Worm (Caenorhabditis elegans) whole organism, L2 larva: ENCODE data around the gene F56A8.3.

Experiments used
- C34F6.9 ChIP-seq: fragments of 150-350 bp; optimal IDR thresholded peaks from 2 replicates; lab custom pipeline; 2014; ENCODE audit warnings: missing biosample characterization, missing genetic modification characterization
- F13H6.1 ChIP-seq: sonication (generic microtip); optimal IDR thresholded peaks from 2 replicates; lab custom pipeline; 2016; ENCODE audit warnings: missing genetic modification characterization, missing compliant biosample characterization
- R02D3.7 ChIP-seq: fragments of 150-350 bp; optimal IDR thresholded peaks from 2 replicates; lab custom pipeline; 2014; ENCODE audit warnings: missing biosample characterization, missing genetic modification characterization
- Y55F3AM.14 ChIP-seq: fragments of 200-800 bp; sonication (Bioruptor generic); optimal IDR thresholded peaks from 2 replicates; lab custom pipeline; 2018; ENCODE audit warnings: mild to moderate bottlenecking, missing genetic modification characterization, missing compliant biosample characterization
- crh-2 ChIP-seq: sonication (generic microtip); optimal IDR thresholded peaks from 2 replicates; lab custom pipeline; 2017; ENCODE audit warnings: missing biosample characterization, missing genetic modification characterization
- elt-3 ChIP-seq: sonication (generic microtip); optimal IDR thresholded peaks from 2 replicates; lab custom pipeline; 2017; ENCODE audit warnings: missing biosample characterization, missing genetic modification characterization
- fos-1 ChIP-seq: fragments of 150-350 bp; optimal IDR thresholded peaks from 2 replicates; lab custom pipeline; 2014; ENCODE audit warnings: missing biosample characterization, missing genetic modification characterization
- gmeb-1 ChIP-seq: fragments of 150-350 bp; optimal IDR thresholded peaks from 2 replicates; lab custom pipeline; 2014; ENCODE audit warnings: missing biosample characterization, missing genetic modification characterization
- lin-11 ChIP-seq: fragments of 150-350 bp; sonication (generic microtip); optimal IDR thresholded peaks from 2 replicates; lab custom pipeline; 2014; ENCODE audit warnings: missing biosample characterization, missing genetic modification characterization, inconsistent platforms, mixed read lengths
- lin-13 ChIP-seq: fragments of 150-350 bp; optimal IDR thresholded peaks from 2 replicates; lab custom pipeline; 2014; ENCODE audit warnings: missing biosample characterization, missing genetic modification reagents, missing genetic modification characterization
- lsy-2 ChIP-seq, 2 experiments: fragments of 150-350 bp in 1 of 2; sonication (generic microtip) in 1 of 2; optimal IDR thresholded peaks; 2 replicates each; lab custom pipeline; 2014 to 2017; ENCODE audit warnings: missing biosample characterization in 2 of 2, missing genetic modification characterization in 2 of 2
- mbf-1 ChIP-seq: sonication (generic microtip); optimal IDR thresholded peaks from 2 replicates; lab custom pipeline; 2017; ENCODE audit warnings: missing biosample characterization, missing genetic modification characterization
- mdl-1 ChIP-seq, 2 experiments: fragments of 150-350 bp in 1 of 2; sonication (generic microtip) in 1 of 2; optimal IDR thresholded peaks; 2 replicates each; lab custom pipeline; 2017; ENCODE audit warnings: missing biosample characterization in 2 of 2, missing genetic modification characterization in 2 of 2
- nhr-12 ChIP-seq: fragments of 150-350 bp; optimal IDR thresholded peaks from 2 replicates; lab custom pipeline; 2014; ENCODE audit warnings: missing biosample characterization, missing genetic modification characterization
- nhr-21 ChIP-seq: fragments of 150-350 bp; optimal IDR thresholded peaks from 2 replicates; lab custom pipeline; 2014; ENCODE audit warnings: missing biosample characterization, missing genetic modification characterization
- nhr-23 ChIP-seq: fragments of 150-350 bp; optimal IDR thresholded peaks from 2 replicates; lab custom pipeline; 2014; ENCODE audit warnings: missing biosample characterization, missing genetic modification reagents, missing genetic modification characterization
- nhr-25 ChIP-seq: fragments of 150-350 bp; sonication (generic microtip); optimal IDR thresholded peaks from 3 replicates; lab custom pipeline; 2014; ENCODE audit warnings: missing biosample characterization, missing genetic modification characterization
- sma-3 ChIP-seq: sonication (generic microtip); optimal IDR thresholded peaks from 2 replicates; lab custom pipeline; 2016; ENCODE audit warnings: missing genetic modification reagents, missing genetic modification characterization, missing compliant biosample characterization
- unc-39 ChIP-seq: fragments of 150-350 bp; optimal IDR thresholded peaks from 2 replicates; lab custom pipeline; 2014; ENCODE audit warnings: missing biosample characterization, missing genetic modification characterization
- unc-55 ChIP-seq: fragments of 150-350 bp; sonication (generic microtip); optimal IDR thresholded peaks from 3 replicates; lab custom pipeline; 2014; ENCODE audit warnings: missing biosample characterization, missing genetic modification reagents, missing genetic modification characterization
- unc-62 ChIP-seq: fragments of 150-350 bp; optimal IDR thresholded peaks from 2 replicates; lab custom pipeline; 2014; ENCODE audit warnings: missing biosample characterization, missing genetic modification reagents, missing genetic modification characterization
- zag-1 ChIP-seq: fragments of 150-350 bp; optimal IDR thresholded peaks from 2 replicates; lab custom pipeline; 2014; ENCODE audit warnings: missing biosample characterization, missing genetic modification characterization
- ztf-1 ChIP-seq: fragments of 200-800 bp; sonication (Bioruptor generic); conservative IDR thresholded peaks from 2 replicates; pipeline ENCODE4 v1.3.6; 2022; ENCODE audit warnings: missing genetic modification characterization, missing compliant biosample characterization
- ztf-11 ChIP-seq: sonication (generic microtip); optimal IDR thresholded peaks from 2 replicates; lab custom pipeline; 2017; ENCODE audit warnings: missing biosample characterization, missing genetic modification characterization
- ztf-4 ChIP-seq: fragments of 150-350 bp; optimal IDR thresholded peaks from 2 replicates; lab custom pipeline; 2014; ENCODE audit warnings: missing biosample characterization, missing genetic modification characterization

The F56A8.3 gene

DNA sequence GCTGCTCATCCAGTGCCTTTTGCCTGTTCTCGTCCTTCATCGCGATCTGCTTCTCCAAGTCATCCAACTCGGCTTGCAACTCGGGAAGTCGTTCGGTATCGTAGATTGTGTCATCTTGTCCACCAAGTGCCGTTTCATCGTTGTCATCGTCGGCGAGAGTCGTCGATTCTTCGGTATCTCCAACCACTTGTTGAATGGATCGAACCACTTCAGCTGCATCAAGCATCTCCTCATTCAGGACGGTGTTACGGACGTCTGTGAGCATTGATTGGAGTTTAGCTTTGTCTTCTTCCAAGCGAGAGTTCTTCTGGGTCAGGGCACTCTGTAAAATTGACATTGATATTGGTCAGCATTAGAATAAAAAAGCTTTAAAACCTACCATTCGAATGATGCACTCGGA lies 48.9 kb downstream of the F56A8.3 start:
- TF ChIP-seq zag-1 (tag; lab: Kevin White, UChicago) (no peak), nhr-21 (no peak), mbf-1 (no peak), elt-3 (tag; lab: Kevin White, UChicago) (no peak), fos-1 (tag; lab: Kevin White, UChicago) (no peak), F13H6.1 (tag; lab: Kevin White, UChicago) (no peak), lin-11 (tag; lab: Kevin White, UChicago) (no peak), unc-39 (tag; lab: Kevin White, UChicago) (no peak), ztf-1 (GFP tag; lab: Robert Waterston, UW) (no peak), nhr-23 (tag; lab: Kevin White, UChicago) (no peak), Y55F3AM.14 (GFP tag; lab: Kevin White, UChicago) (no peak), R02D3.7 (no peak)
- TF ChIP-seq, all 48 proteins: peak for 0

- TF ChIP-seq C34F6.9 (tag; lab: Kevin White, UChicago): peak; percentile 71
- TF ChIP-seq lin-13: no peak
- TF ChIP-seq sma-3 (GFP tag; lab: Kevin White, UChicago): no peak
- TF ChIP-seq crh-2 (tag; lab: Kevin White, UChicago): peak; percentile 19
- TF ChIP-seq gmeb-1 (tag; lab: Kevin White, UChicago): peak; percentile 62
- TF ChIP-seq nhr-12 (tag; lab: Kevin White, UChicago): no peak
- TF ChIP-seq nhr-25 (tag; lab: Kevin White, UChicago): peak; percentile 13
- TF ChIP-seq elt-3 (tag; lab: Kevin White, UChicago): no peak
- TF ChIP-seq unc-55 (GFP tag; lab: Kevin White, UChicago): peak; percentile 70
- no peak for TF ChIP-seq ztf-4 (tag; lab: Kevin White, UChicago)
- TF ChIP-seq lsy-2 (tag; optimal IDR thresholded peaks at IDR 0.05; lab: Kevin White, UChicago): no peak
- no peak for TF ChIP-seq unc-62 (GFP tag; lab: Kevin White, UChicago)
- no peak for TF ChIP-seq mdl-1 (tag; optimal IDR thresholded peaks at IDR 0.05; lab: Kevin White, UChicago)
Measured at ce11 chrIII:13307107-13307506, 50.4 kb downstream of the F56A8.3 start, which contains the start of the genes klp-19 and slc-36.1. Gene klp-19, minus strand, starts transcription at chrIII:13307259. Gene slc-36.1, plus strand, starts transcription at chrIII:13307502.

ce11 chrIII:13310552-13310951 lies 53.9 kb downstream of the F56A8.3 start:
- TF ChIP-seq ztf-11 (tag; lab: Kevin White, UChicago) (no peak), mdl-1 (tag; optimal IDR thresholded peaks at IDR 0.05; lab: Kevin White, UChicago) (no peak), crh-2 (tag; lab: Kevin White, UChicago) (peak; percentile 48), C34F6.9 (tag; lab: Kevin White, UChicago) (peak; percentile 11), gmeb-1 (tag; lab: Kevin White, UChicago) (peak; percentile 36), fos-1 (tag; lab: Kevin White, UChicago) (peak; percentile 66), nhr-25 (tag; lab: Kevin White, UChicago) (peak; percentile 32), lsy-2 (tag; optimal IDR thresholded peaks at IDR 0.05; lab: Kevin White, UChicago) (peak in 1 of 2 experiments; percentile 27)
